Fruit fly (Drosophila melanogaster) whole organism, embryonic: ENCODE results near the gene Rh5.

ENCODE experiments used
- Blimp-1 ChIP-seq: fragments of 200-800 bp; sonication (Bioruptor generic); optimal IDR thresholded peaks from 3 replicates; lab custom pipeline; 2018; ENCODE audit warnings: missing biosample characterization, missing genetic modification characterization, mild to moderate bottlenecking, moderate library complexity, missing genetic modification reagents
- CG10209 ChIP-seq: fragments of 200-800 bp; sonication (Bioruptor generic); optimal IDR thresholded peaks from 3 replicates; lab custom pipeline; 2017; ENCODE audit warnings: missing biosample characterization, mild to moderate bottlenecking, missing genetic modification characterization, missing genetic modification reagents
- CG11093 ChIP-seq: fragments of 200-800 bp; sonication (Bioruptor generic); IDR thresholded peaks from 3 replicates; pipeline ENCODE4 v1.3.6; 2022; ENCODE audit warnings: missing biosample characterization, missing genetic modification characterization
- CG13424 ChIP-seq: fragments of 200-800 bp; sonication (Bioruptor generic); optimal IDR thresholded peaks from 2 replicates; lab custom pipeline; 2019; ENCODE audit warnings: missing biosample characterization, mild to moderate bottlenecking, missing genetic modification characterization, moderate library complexity
- CG13624 ChIP-seq: fragments of 200-800 bp; sonication (Bioruptor generic); optimal IDR thresholded peaks from 2 replicates; lab custom pipeline; 2016; ENCODE audit warnings: missing biosample characterization, missing genetic modification characterization
- CG13894 ChIP-seq: fragments of 200-800 bp; sonication (Bioruptor generic); optimal IDR thresholded peaks from 3 replicates; lab custom pipeline; 2018; ENCODE audit warnings: missing biosample characterization, mild to moderate bottlenecking, missing genetic modification characterization, moderate library complexity
- CG14965 ChIP-seq: fragments of 200-800 bp; sonication (Bioruptor generic); optimal IDR thresholded peaks from 2 replicates; lab custom pipeline; 2016; ENCODE audit warnings: missing biosample characterization, missing genetic modification characterization, borderline replicate concordance
- CG15011 ChIP-seq: fragments of 200-800 bp; sonication (Bioruptor generic); optimal IDR thresholded peaks from 3 replicates; lab custom pipeline; 2018; ENCODE audit warnings: missing biosample characterization, mild to moderate bottlenecking, missing genetic modification characterization
- CG15696 ChIP-seq: fragments of 200-800 bp; sonication (Bioruptor generic); optimal IDR thresholded peaks from 2 replicates; lab custom pipeline; 2019; ENCODE audit warnings: missing biosample characterization, mild to moderate bottlenecking, missing genetic modification characterization, moderate library complexity
- CG17385 ChIP-seq: fragments of 200-800 bp; sonication (Bioruptor generic); optimal IDR thresholded peaks from 3 replicates; lab custom pipeline; 2018; ENCODE audit warnings: missing biosample characterization, mild to moderate bottlenecking, missing genetic modification characterization
- CG18764 ChIP-seq: fragments of 200-800 bp; sonication (Bioruptor generic); optimal IDR thresholded peaks from 3 replicates; lab custom pipeline; 2016; ENCODE audit warnings: missing biosample characterization, missing genetic modification characterization
- CG2120 ChIP-seq: fragments of 200-800 bp; sonication (Bioruptor generic); optimal IDR thresholded peaks from 3 replicates; lab custom pipeline; 2016; ENCODE audit warnings: missing biosample characterization, missing genetic modification characterization
- CG2199 ChIP-seq: fragments of 200-800 bp; sonication (Bioruptor generic); IDR thresholded peaks from 3 replicates; pipeline ENCODE4 v1.3.6; 2022; ENCODE audit warnings: missing biosample characterization, missing genetic modification characterization
- CG2889 ChIP-seq: fragments of 200-800 bp; sonication (Bioruptor generic); IDR thresholded peaks from 3 replicates; pipeline ENCODE4 v1.3.6; 2022; ENCODE audit warnings: missing biosample characterization, missing genetic modification characterization
- CG3281 ChIP-seq: fragments of 200-800 bp; sonication (Bioruptor generic); optimal IDR thresholded peaks from 3 replicates; lab custom pipeline; 2017; ENCODE audit warnings: missing biosample characterization, mild to moderate bottlenecking, missing genetic modification characterization
- CG34376 ChIP-seq: fragments of 200-800 bp; sonication (Bioruptor generic); optimal IDR thresholded peaks from 2 replicates; lab custom pipeline; 2018; ENCODE audit warnings: missing biosample characterization, mild to moderate bottlenecking, missing genetic modification characterization
- CG3726 ChIP-seq: fragments of 200-800 bp; sonication (Bioruptor generic); IDR thresholded peaks from 3 replicates; pipeline ENCODE4, ENCODE4 v1.3.6; 2022; ENCODE audit warnings: missing biosample characterization, missing genetic modification characterization
- CG4328 ChIP-seq: fragments of 200-800 bp; sonication (Bioruptor generic); optimal IDR thresholded peaks from 3 replicates; lab custom pipeline; 2017; ENCODE audit warnings: missing biosample characterization, missing genetic modification reagents, missing genetic modification characterization
- CG6175 ChIP-seq: fragments of 200-800 bp; sonication (Bioruptor generic); IDR thresholded peaks from 3 replicates; pipeline ENCODE4 v1.3.6; 2022; ENCODE audit warnings: missing biosample characterization, missing genetic modification characterization
- CG7556 ChIP-seq: fragments of 200-800 bp; sonication (Bioruptor generic); optimal IDR thresholded peaks from 2 replicates; lab custom pipeline; 2017; ENCODE audit warnings: missing biosample characterization, mild to moderate bottlenecking, missing genetic modification characterization
- CG8089 ChIP-seq: fragments of 200-800 bp; sonication (Bioruptor generic); optimal IDR thresholded peaks from 3 replicates; lab custom pipeline; 2016; ENCODE audit warnings: missing biosample characterization, missing genetic modification characterization
- CG8290 ChIP-seq, 3 experiments: fragments of 200-800 bp; sonication (Bioruptor generic); optimal IDR thresholded peaks; 2 replicates each; lab custom pipeline; 2016 to 2019; ENCODE audit warnings: missing biosample characterization in 3 of 3, missing genetic modification characterization in 3 of 3, mild to moderate bottlenecking in 2 of 3, moderate library complexity in 1 of 3
- CG8765 ChIP-seq: fragments of 200-800 bp; sonication (Bioruptor generic); IDR thresholded peaks from 2 replicates; pipeline ENCODE4 v1.3.6; 2022; ENCODE audit warnings: missing biosample characterization, missing genetic modification characterization
- CG8944 ChIP-seq: fragments of 200-800 bp; sonication (Bioruptor generic); optimal IDR thresholded peaks from 3 replicates; lab custom pipeline; 2016; ENCODE audit warnings: missing biosample characterization, missing genetic modification characterization
- CG9876 ChIP-seq: fragments of 200-800 bp; sonication (Bioruptor generic); optimal IDR thresholded peaks from 2 replicates; lab custom pipeline; 2016; ENCODE audit warnings: missing biosample characterization, missing genetic modification characterization
- Chrac-16 ChIP-seq: fragments of 200-800 bp; sonication (Bioruptor generic); optimal IDR thresholded peaks from 3 replicates; lab custom pipeline; 2016; ENCODE audit warnings: missing biosample characterization, missing genetic modification characterization
- CoRest ChIP-seq: fragments of 200-800 bp; sonication (Bioruptor generic); optimal IDR thresholded peaks from 3 replicates; lab custom pipeline; 2018; ENCODE audit warnings: missing biosample characterization, mild to moderate bottlenecking, missing genetic modification characterization, moderate library complexity
- Dfd ChIP-seq, 2 experiments: fragments of >200 bp; optimal IDR thresholded peaks; 2 replicates each; lab custom pipeline; 2017; ENCODE audit warnings: missing biosample characterization in 2 of 2, missing genetic modification characterization in 2 of 2
- E2f1 ChIP-seq: fragments of 200-800 bp; sonication (Bioruptor generic); IDR thresholded peaks from 2 replicates; pipeline ENCODE4 v1.3.6; 2022; ENCODE audit warnings: missing biosample characterization, missing genetic modification characterization
- Mad ChIP-seq: fragments of 200-800 bp; sonication (Bioruptor generic); optimal IDR thresholded peaks from 2 replicates; lab custom pipeline; 2016; ENCODE audit warnings: missing biosample characterization, missing genetic modification characterization
- Meics ChIP-seq: fragments of 200-800 bp; sonication (Bioruptor generic); optimal IDR thresholded peaks from 2 replicates; lab custom pipeline; 2017; ENCODE audit warnings: missing biosample characterization, mild to moderate bottlenecking, missing genetic modification characterization
- NC2α ChIP-seq: fragments of 200-800 bp; sonication (Bioruptor generic); optimal IDR thresholded peaks from 2 replicates; lab custom pipeline; 2016; ENCODE audit warnings: missing biosample characterization, missing genetic modification characterization
- NC2β ChIP-seq: fragments of 200-800 bp; sonication (Bioruptor generic); optimal IDR thresholded peaks from 2 replicates; lab custom pipeline; 2016; ENCODE audit warnings: missing biosample characterization, missing genetic modification characterization
- Pdp1 ChIP-seq, 2 experiments: fragments of 200-800 bp; sonication (Bioruptor generic); optimal IDR thresholded peaks; 3 replicates each; lab custom pipeline; 2016; ENCODE audit warnings: missing biosample characterization in 2 of 2, missing genetic modification characterization in 2 of 2, mild to moderate bottlenecking in 1 of 2, moderate library complexity in 1 of 2
- Six4 ChIP-seq: fragments of 200-800 bp; sonication (Bioruptor generic); optimal IDR thresholded peaks from 2 replicates; lab custom pipeline; 2016; ENCODE audit warnings: missing biosample characterization, missing genetic modification characterization
- TFAM ChIP-seq: fragments of 200-800 bp; sonication (Bioruptor generic); optimal IDR thresholded peaks from 2 replicates; lab custom pipeline; 2017; ENCODE audit warnings: missing biosample characterization, missing genetic modification characterization, inconsistent platforms
- abd-A ChIP-seq: fragments of 200-800 bp; sonication (Bioruptor generic); optimal IDR thresholded peaks from 3 replicates; lab custom pipeline; 2019; ENCODE audit warnings: missing biosample characterization, mild to moderate bottlenecking, missing genetic modification characterization, moderate library complexity
- bab2 ChIP-seq: fragments of 200-800 bp; sonication (Bioruptor generic); optimal IDR thresholded peaks from 2 replicates; lab custom pipeline; 2016; ENCODE audit warnings: missing biosample characterization, missing genetic modification characterization
- fd96Cb ChIP-seq: fragments of 200-800 bp; sonication (Bioruptor generic); optimal IDR thresholded peaks from 2 replicates; lab custom pipeline; 2018; ENCODE audit warnings: missing biosample characterization, mild to moderate bottlenecking, missing genetic modification characterization, moderate library complexity
- fu2 ChIP-seq: fragments of 200-800 bp; sonication (Bioruptor generic); optimal IDR thresholded peaks from 2 replicates; lab custom pipeline; 2016; ENCODE audit warnings: missing biosample characterization, missing genetic modification characterization
- grau ChIP-seq: fragments of 200-800 bp; optimal IDR thresholded peaks from 3 replicates; lab custom pipeline; 2019; ENCODE audit warnings: missing biosample characterization, mild to moderate bottlenecking, missing genetic modification characterization, moderate library complexity
- hbn ChIP-seq: fragments of 200-800 bp; sonication (Bioruptor generic); IDR thresholded peaks from 2 replicates; pipeline ENCODE4 v1.3.6; 2022; ENCODE audit warnings: missing biosample characterization, missing genetic modification characterization; ENCODE audit not compliant: partially characterized antibody
- sc ChIP-seq, 3 experiments: fragments of >200 bp in 2 of 3; fragments of 200-800 bp in 1 of 3; sonication (Bioruptor generic) in 1 of 3; optimal IDR thresholded peaks; 2 replicates in 2 of 3; 3 replicates in 1 of 3; lab custom pipeline; 2017; ENCODE audit warnings: mild to moderate bottlenecking in 1 of 3, missing biosample characterization in 1 of 3, missing genetic modification characterization in 1 of 3, missing genetic modification reagents in 1 of 3
- schlank ChIP-seq: fragments of 200-800 bp; sonication (Bioruptor generic); optimal IDR thresholded peaks from 2 replicates; lab custom pipeline; 2018; ENCODE audit warnings: missing biosample characterization, mild to moderate bottlenecking, missing genetic modification characterization
- sqz ChIP-seq: fragments of 200-800 bp; sonication (Bioruptor generic); optimal IDR thresholded peaks from 3 replicates; lab custom pipeline; 2018; ENCODE audit warnings: missing biosample characterization, mild to moderate bottlenecking, missing genetic modification characterization
- sr ChIP-seq: fragments of 200-800 bp; sonication (Bioruptor generic); IDR thresholded peaks from 3 replicates; pipeline ENCODE4 v1.3.6; 2022; ENCODE audit warnings: missing biosample characterization, missing genetic modification characterization
- tx ChIP-seq: fragments of 200-800 bp; sonication (Bioruptor generic); optimal IDR thresholded peaks from 2 replicates; lab custom pipeline; 2016; ENCODE audit warnings: missing biosample characterization, missing genetic modification characterization

Gene Rh5

dm6 chr2L:12006397-12007330 is 1.3 kb upstream of the Rh5 start (continued):
- TF ChIP-seq CG6175 (GFP tag; lab: Robert Waterston, UW) (no peak), CG2120 (GFP tag; lab: Kevin White, UChicago) (peak; percentile 82), CG13424 (tag; lab: Kevin White, UChicago) (peak; percentile 98), sc (optimal IDR thresholded peaks at IDR 0.05; lab: Kevin White, UChicago) (no peak), sc (GFP tag; optimal IDR thresholded peaks at IDR 0.05; lab: Kevin White, UChicago) (peak; percentile 92), TFAM (GFP tag; lab: Kevin White, UChicago) (peak; percentile 32), CG34376 (GFP tag; lab: Kevin White, UChicago) (no peak), CG2199 (no peak), Dfd (GFP tag; optimal IDR thresholded peaks at IDR 0.05; lab: Kevin White, UChicago) (no peak), Blimp-1 (peak; percentile 91), Chrac-16 (GFP tag; lab: Kevin White, UChicago) (peak; percentile 90), bab2 (GFP tag; lab: Kevin White, UChicago) (peak; percentile 53), E2f1 (GFP tag; lab: Robert Waterston, UW) (no peak), hbn (GFP tag; lab: Robert Waterston, UW) (no peak), CG3726 (no peak), NC2α (peak; percentile 0), Meics (GFP tag; lab: Kevin White, UChicago) (peak; percentile 97), tx (GFP tag; lab: Kevin White, UChicago) (peak; percentile 55), CG13894 (tag; lab: Kevin White, UChicago) (peak; percentile 45), CG15696 (tag; lab: Kevin White, UChicago) (peak; percentile 93), CG14965 (GFP tag; lab: Kevin White, UChicago) (peak; percentile 12), fd96Cb (tag; lab: Kevin White, UChicago) (peak; percentile 96), CG8089 (GFP tag; lab: Kevin White, UChicago) (peak; percentile 63), Six4 (GFP tag; lab: Kevin White, UChicago) (peak; percentile 91), CG17385 (peak; percentile 93), sqz (GFP tag; lab: Kevin White, UChicago) (peak; percentile 81), CoRest (tag; lab: Kevin White, UChicago) (peak; percentile 99), CG13624 (peak; percentile 66), CG7556 (peak; percentile 99), abd-A (no peak), CG11093 (GFP tag; lab: Robert Waterston, UW) (peak; percentile 86), CG2889 (GFP tag; lab: Robert Waterston, UW) (no peak), CG18764 (GFP tag; lab: Kevin White, UChicago) (peak; percentile 74), grau (tag; lab: Kevin White, UChicago) (peak; percentile 97), CG15011 (GFP tag; lab: Kevin White, UChicago) (peak; percentile 90), sr (GFP tag; lab: Robert Waterston, UW) (no peak), CG3281 (GFP tag; lab: Kevin White, UChicago) (peak; percentile 96), fu2 (GFP tag; lab: Kevin White, UChicago) (peak; percentile 22), CG8944 (GFP tag; lab: Kevin White, UChicago) (peak; percentile 38), CG10209 (GFP tag; lab: Kevin White, UChicago) (peak; percentile 97), CG4328 (GFP tag; lab: Kevin White, UChicago) (peak; percentile 94), Pdp1 (GFP tag; optimal IDR thresholded peaks at IDR 0.05; lab: Kevin White, UChicago) (peak in 1 of 2 experiments; percentile 83), CG8765 (GFP tag; lab: Robert Waterston, UW) (no peak), Mad (GFP tag; lab: Kevin White, UChicago) (peak; percentile 59), NC2β (peak; percentile 13), CG8290 (GFP tag; optimal IDR thresholded peaks at IDR 0.05; lab: Kevin White, UChicago) (peak; percentile 94), CG8290 (tag; optimal IDR thresholded peaks at IDR 0.05; lab: Kevin White, UChicago) (peak in 1 of 2 experiments; percentile 64), schlank (peak; percentile 6), CG9876 (GFP tag; lab: Kevin White, UChicago) (peak; percentile 11)
